Worm (Caenorhabditis elegans): Measurements from ENCODE around the gene ZK507.1.

ce11 chrIII:9077708-9078107 lies 23.4 kb downstream of the ZK507.1 start, which contains the start of gene F02A9.1:
- no peak for TF ChIP-seq pha-4 (tag; optimal IDR thresholded peaks at IDR 0.05)
- no peak for TF ChIP-seq Y22D7AL.16 (tag; optimal IDR thresholded peaks at IDR 0.05)
- no peak for TF ChIP-seq fkh-10 (GFP tag; optimal IDR thresholded peaks at IDR 0.05)
- no peak for TF ChIP-seq rnt-1 (tag; optimal IDR thresholded peaks at IDR 0.05)
- no peak for TF ChIP-seq sox-4 (tag; optimal IDR thresholded peaks at IDR 0.05)
- no peak for TF ChIP-seq lim-6 (tag; optimal IDR thresholded peaks at IDR 0.05)
- TF ChIP-seq ceh-9 (tag; optimal IDR thresholded peaks at IDR 0.05), result no peak
- TF ChIP-seq ceh-6 (GFP tag; optimal IDR thresholded peaks at IDR 0.05), result no peak
